Worm (Caenorhabditis elegans): Measurements from ENCODE around the gene C14A4.6.

The C14A4.6 gene

ce11 chrII:10594758-10595157, at the start of gene C14A4.6:
TSS of gene C14A4.6 (minus strand) at chrII:10594776.
- TF ChIP-seq unc-62 (GFP tag; optimal IDR thresholded peaks at IDR 0.05), result no peak

ce11 chrII:10643403-10643802, 48.8 kb upstream of the C14A4.6 start, which contains the start of gene M28.4:
TSS of gene M28.4 (plus strand) at chrII:10643703.
- TF ChIP-seq unc-62 (GFP tag; optimal IDR thresholded peaks at IDR 0.05), result no peak

- TF ChIP-seq unc-62 (GFP tag; optimal IDR thresholded peaks at IDR 0.05), result no peak
Observed at ce11 chrII:10639110-10639509, 44.5 kb upstream of the C14A4.6 start, which contains the start of gene M28.9. TSS of gene M28.9 (plus strand) at chrII:10639410.

ce11 chrII:10630944-10631343, 36.4 kb upstream of the C14A4.6 start:
- TF ChIP-seq unc-62 (GFP tag; optimal IDR thresholded peaks at IDR 0.05), result no peak

DNA sequence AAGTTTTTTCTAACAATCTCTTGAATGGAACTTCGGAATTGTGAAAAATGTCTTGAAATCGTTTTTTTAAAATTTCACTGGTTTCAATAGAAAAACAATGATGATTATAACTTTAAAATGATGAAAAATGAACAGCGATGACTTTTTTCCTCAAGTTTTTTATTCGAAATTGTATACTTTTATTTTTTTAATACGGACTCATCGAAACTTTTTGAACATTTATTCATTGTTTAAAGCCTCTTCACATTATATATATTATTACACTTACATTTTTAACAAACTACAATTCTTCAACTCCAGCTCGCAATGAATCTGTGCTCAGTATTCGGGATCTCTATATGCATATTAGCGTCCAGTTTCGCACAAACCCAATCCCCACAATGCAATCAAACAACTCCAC, 33.4 kb upstream of the C14A4.6 start, which contains the start of gene M28.8:
TSS of gene M28.8 (plus strand) at position 301 of the 400 bp plus-strand sequence.
- TF ChIP-seq unc-62 (GFP tag; optimal IDR thresholded peaks at IDR 0.05), result no peak

- TF ChIP-seq unc-62 (GFP tag; optimal IDR thresholded peaks at IDR 0.05), result no peak
Observed at ce11 chrII:10627086-10627485, 32.5 kb upstream of the C14A4.6 start.

ce11 chrII:10621965-10622364, 27.4 kb upstream of the C14A4.6 start, which contains the start of gene cutl-9:
TSS of gene cutl-9 (plus strand) at chrII:10622265.
- no peak for TF ChIP-seq unc-62 (GFP tag; optimal IDR thresholded peaks at IDR 0.05)

DNA sequence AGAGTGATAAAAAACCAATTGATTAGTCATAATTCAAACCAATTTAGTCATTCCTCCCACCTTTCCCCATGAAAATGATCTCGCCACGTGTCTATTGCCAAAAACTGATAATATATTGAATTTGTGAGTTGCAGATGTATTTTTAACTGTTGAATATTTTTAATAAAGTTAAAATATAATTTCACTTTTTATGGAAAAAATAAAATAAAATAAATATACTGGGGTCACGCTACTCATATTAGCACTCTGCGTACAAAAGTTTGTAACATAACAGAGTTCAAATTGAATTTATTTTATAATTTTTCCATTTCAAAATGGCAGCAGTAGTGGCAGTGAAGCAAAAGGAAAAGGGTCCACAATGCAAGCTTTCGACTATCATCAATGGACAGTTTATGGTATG, 23.6 kb upstream of the C14A4.6 start, which contains the start of gene C14A4.13:
TSS of gene C14A4.13 (plus strand) at position 301 of the 400 bp plus-strand sequence.
- TF ChIP-seq unc-62 (GFP tag; optimal IDR thresholded peaks at IDR 0.05), result no peak

- no peak for TF ChIP-seq unc-62 (GFP tag; optimal IDR thresholded peaks at IDR 0.05)
Observed at ce11 chrII:10612743-10613142, 18.2 kb upstream of the C14A4.6 start, which contains the start of gene C14A4.12. TSS of gene C14A4.12 (plus strand) at chrII:10613043.

DNA sequence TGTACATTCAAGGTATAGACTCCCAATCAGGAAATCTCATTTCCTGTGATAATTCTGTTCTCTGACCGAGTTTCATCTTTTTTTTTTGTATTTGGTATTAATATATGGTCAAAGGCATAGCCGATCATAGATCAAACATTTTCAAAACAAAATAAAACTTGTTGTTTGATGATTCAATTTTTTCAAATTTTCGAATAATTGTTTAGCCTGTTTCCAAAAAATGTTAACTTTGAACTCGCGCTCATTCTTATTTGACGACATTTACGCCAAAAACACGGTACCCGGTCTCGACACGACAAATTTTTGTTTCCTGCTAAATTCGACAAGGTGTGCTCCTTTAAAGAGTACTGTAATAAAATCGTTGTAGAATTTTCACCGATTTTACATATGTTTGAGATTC, 14.2 kb upstream of the C14A4.6 start:
- no peak for TF ChIP-seq unc-62 (GFP tag; optimal IDR thresholded peaks at IDR 0.05)

- TF ChIP-seq unc-62 (GFP tag; optimal IDR thresholded peaks at IDR 0.05), result no peak
Observed at ce11 chrII:10607238-10607961, 12.8 kb upstream of the C14A4.6 start, which contains the start of gene ccm-3. TSS of gene ccm-3 (minus strand) at chrII:10607275.

DNA sequence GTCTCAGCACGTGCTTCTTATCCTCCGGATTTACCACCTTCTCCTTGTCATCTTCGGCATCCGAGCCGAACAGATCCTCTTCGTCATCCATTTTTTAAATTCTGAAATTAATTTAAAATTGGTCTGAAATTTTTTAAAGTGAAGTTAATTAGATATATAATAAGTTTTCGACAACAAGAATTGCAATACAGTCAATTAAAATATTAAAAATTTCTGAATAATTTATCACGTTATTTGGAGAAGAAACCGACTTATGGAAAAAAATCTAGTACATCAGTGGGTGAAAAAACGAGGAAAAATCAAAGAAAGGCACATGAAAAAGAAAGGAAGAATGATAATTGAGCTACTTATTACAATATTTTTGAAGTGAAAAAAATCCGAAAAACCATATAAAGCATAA, 10.9 kb upstream of the C14A4.6 start, which contains the start of gene taf-13:
TSS of gene taf-13 (minus strand) at position 101 of the 400 bp plus-strand sequence.
- TF ChIP-seq unc-62 (GFP tag; optimal IDR thresholded peaks at IDR 0.05), result no peak

DNA sequence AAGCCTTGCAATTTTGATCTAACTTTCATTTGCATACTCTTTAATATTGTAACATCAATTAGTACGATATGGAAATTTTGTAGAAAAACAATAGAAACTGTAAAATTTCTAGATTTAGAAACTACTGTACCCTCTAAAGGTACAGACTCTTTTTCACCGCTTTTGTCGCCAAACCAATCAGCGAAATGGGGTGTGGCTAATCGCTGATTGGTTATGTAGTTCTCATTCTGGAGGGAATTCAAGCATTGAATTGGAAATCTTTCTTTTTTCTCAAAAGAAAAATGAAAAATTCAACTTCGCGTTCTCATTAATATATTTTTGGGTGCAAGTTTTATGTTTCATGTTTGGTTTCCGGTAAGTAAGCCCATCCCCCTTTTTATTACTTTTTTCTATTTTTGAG, 9.0 kb upstream of the C14A4.6 start:
- TF ChIP-seq unc-62 (GFP tag; optimal IDR thresholded peaks at IDR 0.05), result no peak

ce11 chrII:10602184-10602583, 7.6 kb upstream of the C14A4.6 start, which contains the start of gene srv-2:
TSS of gene srv-2 (minus strand) at chrII:10602284.
- no peak for TF ChIP-seq unc-62 (GFP tag; optimal IDR thresholded peaks at IDR 0.05)

DNA sequence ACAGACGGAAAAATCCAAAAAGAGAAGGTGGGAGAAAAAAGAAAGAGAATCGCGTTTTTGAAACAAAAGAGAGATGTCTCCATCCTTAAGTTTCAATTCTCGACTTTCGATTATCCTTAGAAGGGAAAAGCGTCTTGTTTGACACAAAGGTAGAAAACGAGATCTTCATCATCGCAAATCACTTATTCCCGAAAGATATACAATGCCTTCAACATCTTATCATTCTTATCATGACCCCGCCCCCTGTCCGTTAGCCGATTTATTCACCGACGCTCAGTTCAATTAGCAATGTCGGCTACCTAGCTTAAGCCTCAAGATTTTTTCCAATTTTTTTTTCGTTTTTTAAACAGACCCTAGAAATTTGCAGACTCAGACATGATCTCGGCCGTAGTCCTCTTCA, 4.4 kb upstream of the C14A4.6 start, which contains the start of gene C14A4.9:
TSS of gene C14A4.9 (plus strand) at position 368 of the 400 bp plus-strand sequence.
- TF ChIP-seq unc-62 (GFP tag; optimal IDR thresholded peaks at IDR 0.05), result no peak

DNA sequence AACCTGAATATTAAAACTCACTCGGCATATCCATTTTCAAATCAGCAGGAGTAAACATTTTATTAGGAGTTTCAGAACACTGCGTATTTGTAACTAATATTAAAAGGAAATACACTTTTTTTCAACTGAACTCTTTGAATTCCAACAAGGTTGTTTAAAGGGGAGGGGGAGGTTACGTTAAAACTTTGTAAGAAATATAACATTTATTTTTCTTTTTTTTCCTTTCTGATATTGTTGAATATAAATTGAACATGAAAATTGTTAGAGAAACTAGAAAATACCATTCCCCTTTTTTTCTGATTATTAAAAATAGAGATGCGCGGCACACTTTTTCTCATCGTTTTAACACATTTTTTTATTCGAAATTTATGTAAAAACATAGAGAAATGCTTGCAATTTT, 3.5 kb upstream of the C14A4.6 start, which contains the start of gene C14A4.8:
TSS of gene C14A4.8 (minus strand) at position 101 of the 400 bp plus-strand sequence.
- TF ChIP-seq unc-62 (GFP tag; optimal IDR thresholded peaks at IDR 0.05), result no peak

- no peak for TF ChIP-seq unc-62 (GFP tag; optimal IDR thresholded peaks at IDR 0.05)
Observed at ce11 chrII:10596462-10596861, 1.9 kb upstream of the C14A4.6 start, which contains the start of gene C14A4.7. TSS of gene C14A4.7 (minus strand) at chrII:10596562.
